Fruit fly (Drosophila melanogaster): ENCODE data around the gene CG42688.
A peak's percentile ranks its signal among the peaks of the same experiment; 100 is the strongest.

DNA sequence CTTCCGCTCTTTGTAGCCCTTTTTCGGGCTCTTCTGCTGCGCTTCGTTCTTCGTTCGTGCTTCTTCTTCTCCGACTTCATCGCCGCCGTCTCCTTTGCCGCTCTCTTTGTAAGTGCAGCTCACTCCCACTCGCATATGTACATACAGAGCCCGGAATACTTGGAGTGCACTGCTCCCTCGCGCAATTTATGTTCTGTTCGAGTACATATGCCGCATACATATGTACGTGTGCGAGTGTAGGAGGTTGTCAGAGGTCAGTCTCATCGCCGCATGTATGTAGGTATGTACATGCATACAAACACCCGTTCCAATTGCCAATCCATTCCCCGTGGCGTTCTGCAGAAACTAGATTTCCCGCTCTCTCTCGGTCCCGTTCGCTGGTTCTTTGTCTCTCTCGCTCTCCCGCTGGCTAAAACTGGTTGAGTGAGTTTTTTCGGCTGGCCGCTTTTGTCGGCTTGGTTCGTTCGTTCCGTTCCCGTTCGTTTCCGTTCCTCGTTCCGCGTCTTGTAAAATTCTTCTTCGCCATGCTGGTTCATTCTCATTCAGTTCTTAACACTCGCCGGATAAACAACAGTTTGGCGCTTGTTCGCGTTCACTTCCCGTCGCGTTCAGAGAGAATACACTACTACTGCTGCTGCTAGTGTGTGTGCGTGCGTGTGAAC, 24.5 kb downstream of the CG42688 start:
- TF ChIP-seq pad (GFP tag; optimal IDR thresholded peaks at IDR 0.05) = peak; percentile 70
- peak; percentile 26 for TF ChIP-seq CG14711 (tag; optimal IDR thresholded peaks at IDR 0.05)
- peak; percentile 59 for TF ChIP-seq cic (GFP tag; optimal IDR thresholded peaks at IDR 0.05)
- no peak for TF ChIP-seq toe (GFP tag; optimal IDR thresholded peaks at IDR 0.05)
- TF ChIP-seq kay (GFP tag; ENCODE audit: borderline replicate concordance) = no peak
- peak; percentile 39 for TF ChIP-seq tj (GFP tag; optimal IDR thresholded peaks at IDR 0.05)
- no peak for TF ChIP-seq CG1620 (GFP tag; optimal IDR thresholded peaks at IDR 0.05)
- TF ChIP-seq CG7045 (GFP tag; optimal IDR thresholded peaks at IDR 0.05) = no peak
- peak; percentile 59 for TF ChIP-seq CG12768 (GFP tag; optimal IDR thresholded peaks at IDR 0.05)
- TF ChIP-seq bab1 (GFP tag; optimal IDR thresholded peaks at IDR 0.05) = peak; percentile 48
- no peak for TF ChIP-seq CG11617 (GFP tag; optimal IDR thresholded peaks at IDR 0.05)
- peak; percentile 32 for TF ChIP-seq CG33017 (tag; optimal IDR thresholded peaks at IDR 0.05)
- no peak for TF ChIP-seq Clk (GFP tag; optimal IDR thresholded peaks at IDR 0.05)
- peak; percentile 42 for TF ChIP-seq CG7101 (tag; optimal IDR thresholded peaks at IDR 0.05)
